Fruit fly (Drosophila melanogaster): ENCODE measurements around the gene Sugb.

Gene Sugb

dm6 chr3L:11696294-11697116 lies 12.7 kb downstream of the Sugb start, which contains the start of gene Dph1 (continued):
- TF ChIP-seq hb (GFP tag; IDR thresholded peaks at IDR 0.05; ENCODE audit: partially characterized antibody) (no peak), CG11560 (tag; IDR thresholded peaks at IDR 0.05) (peak; percentile 73), dan (GFP tag; IDR thresholded peaks at IDR 0.05) (no peak), CG11696 (GFP tag; IDR thresholded peaks at IDR 0.05) (peak; percentile 67), hth (optimal IDR thresholded peaks at IDR 0.05) (no peak), CG13287 (GFP tag; IDR thresholded peaks at IDR 0.05; ENCODE audit: partially characterized antibody) (peak; percentile 57), tll (GFP tag; optimal IDR thresholded peaks at IDR 0.05) (no peak), CG4820 (GFP tag; optimal IDR thresholded peaks at IDR 0.05) (peak; percentile 78), CG17186 (GFP tag; optimal IDR thresholded peaks at IDR 0.05) (peak; percentile 1), CG6813 (GFP tag; optimal IDR thresholded peaks at IDR 0.05) (peak; percentile 84), jumu (GFP tag; optimal IDR thresholded peaks at IDR 0.05) (peak; percentile 82), Ets97D (GFP tag; optimal IDR thresholded peaks at IDR 0.05) (peak; percentile 90), Opbp (GFP tag; IDR thresholded peaks at IDR 0.05; ENCODE audit: partially characterized antibody) (peak; percentile 46; the same call in 1 of the 3 replicates), sna (GFP tag; IDR thresholded peaks at IDR 0.05; ENCODE audit: partially characterized antibody) (peak; percentile 45), slou (GFP tag; optimal IDR thresholded peaks at IDR 0.05) (peak; percentile 58), CG6175 (GFP tag; IDR thresholded peaks at IDR 0.05) (peak; percentile 67; the same call in 2 of the 3 replicates), CG7372 (GFP tag; IDR thresholded peaks at IDR 0.05) (peak; percentile 85), CG2116 (GFP tag; optimal IDR thresholded peaks at IDR 0.05) (peak; percentile 49), klu (GFP tag; IDR thresholded peaks at IDR 0.05) (no peak; the same call in 1 of the 2 replicates), Myb (GFP tag; optimal IDR thresholded peaks at IDR 0.05) (peak; percentile 74), Fer3 (tag; optimal IDR thresholded peaks at IDR 0.05) (peak; percentile 77), fd96Cb (tag; optimal IDR thresholded peaks at IDR 0.05) (peak; percentile 81), Hmr (GFP tag; optimal IDR thresholded peaks at IDR 0.05) (peak; percentile 84), CG12299 (tag; optimal IDR thresholded peaks at IDR 0.05) (peak; percentile 27), kni (GFP tag; optimal IDR thresholded peaks at IDR 0.05) (peak; percentile 54), Oaz (GFP tag; IDR thresholded peaks at IDR 0.05) (peak; percentile 49; the same call in 1 of the 2 replicates), CG32772 (GFP tag; IDR thresholded peaks at IDR 0.05) (no peak; the same call in 1 of the 2 replicates), CG7963 (GFP tag; IDR thresholded peaks at IDR 0.05; ENCODE audit: partially characterized antibody) (no peak), en (GFP tag; optimal IDR thresholded peaks at IDR 0.05) (peak; percentile 40), Sox102F (GFP tag; optimal IDR thresholded peaks at IDR 0.05) (peak; percentile 87), CG8765 (GFP tag; IDR thresholded peaks at IDR 0.05) (peak; percentile 68), her (GFP tag; optimal IDR thresholded peaks at IDR 0.05) (peak; percentile 81), Adf1 (GFP tag; IDR thresholded peaks at IDR 0.05) (peak; percentile 36; the same call in 1 of the 2 replicates), kah (GFP tag; optimal IDR thresholded peaks at IDR 0.05) (peak; percentile 5), vfl (GFP tag; optimal IDR thresholded peaks at IDR 0.05) (peak; percentile 22), cg (GFP tag; optimal IDR thresholded peaks at IDR 0.05) (no peak), Atf-2 (GFP tag; optimal IDR thresholded peaks at IDR 0.05) (peak; percentile 81), CG11085 (GFP tag; IDR thresholded peaks at IDR 0.05) (no peak; the same call in 1 of the 2 replicates), fd3F (GFP tag; optimal IDR thresholded peaks at IDR 0.05) (peak; percentile 62), HmgD (GFP tag; optimal IDR thresholded peaks at IDR 0.05) (peak; percentile 61), CG7987 (GFP tag; optimal IDR thresholded peaks at IDR 0.05) (peak; percentile 59), bsh (GFP tag; optimal IDR thresholded peaks at IDR 0.05) (peak; percentile 79 to 89), CG1233 (GFP tag; optimal IDR thresholded peaks at IDR 0.05) (peak; percentile 85), HLH4C (GFP tag; IDR thresholded peaks at IDR 0.05; ENCODE audit: partially characterized antibody) (0 out of 3 replicates have a peak, but pooled peaks have one; percentile 34), bcd (GFP tag; optimal IDR thresholded peaks at IDR 0.05) (peak; percentile 88), emc (GFP tag; optimal IDR thresholded peaks at IDR 0.05) (peak; percentile 86), inv (GFP tag; IDR thresholded peaks at IDR 0.05; ENCODE audit: partially characterized antibody) (peak; percentile 31; the same call in 1 of the 2 replicates), Lpt (GFP tag; optimal IDR thresholded peaks at IDR 0.05) (no peak)

All from whole organism, embryonic.